Worm (Caenorhabditis elegans) whole organism, L4 larva: Measurements from ENCODE around the gene cav-1.
A peak's percentile ranks its signal among the peaks of the same experiment; 100 is the strongest.

Experiments used
- mdl-1 ChIP-seq, 2 experiments: fragments of 150-350 bp in 1 of 2; sonication (generic microtip) in 1 of 2; optimal IDR thresholded peaks; 2 replicates each; lab custom pipeline; 2014 to 2017; ENCODE audit warnings: missing biosample characterization in 2 of 2, missing genetic modification characterization in 2 of 2
- set-16 ChIP-seq: fragments of 200-800 bp; sonication (Bioruptor generic); IDR thresholded peaks from 2 replicates; pipeline ENCODE4 v1.3.6; 2022; ENCODE audit warnings: missing genetic modification reagents, missing genetic modification characterization, missing compliant biosample characterization

The cav-1 gene

DNA sequence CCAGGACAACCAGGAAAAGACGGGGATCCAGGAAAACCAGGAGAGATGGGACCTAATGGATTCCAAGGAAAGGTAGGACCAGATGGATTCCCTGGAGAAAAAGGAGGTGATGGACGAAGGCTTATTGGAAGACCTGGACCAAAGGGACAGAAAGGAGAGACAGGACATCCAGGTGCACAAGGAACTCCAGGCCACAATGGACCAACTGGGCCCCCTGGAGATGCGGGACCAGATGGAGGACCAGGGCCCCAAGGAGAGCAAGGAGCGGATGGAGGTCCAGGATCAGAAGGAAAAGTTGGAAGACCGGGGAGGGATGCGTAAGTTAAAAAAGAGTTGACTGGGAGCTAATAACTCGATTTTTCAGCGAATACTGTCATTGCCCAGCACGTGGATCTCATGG is 50.3 kb downstream of the cav-1 start:
- TF ChIP-seq mdl-1 (tag; optimal IDR thresholded peaks at IDR 0.05; lab: Kevin White, UChicago) (no peak), set-16 (GFP tag; lab: Robert Waterston, UW) (peak; percentile 71)
